Fruit fly (Drosophila melanogaster) Kc167 (cell line): Measurements from ENCODE around the gene ckd.

ENCODE experiments used
- Myc ChIP-seq: fragments of >200 bp; optimal IDR thresholded peaks from 2 replicates; lab custom pipeline; 2017; ENCODE audit warnings: missing external identifiers
- h ChIP-seq: fragments of >200 bp; optimal IDR thresholded peaks from 3 replicates; lab custom pipeline; 2018; ENCODE audit warnings: missing external identifiers
- insv ChIP-seq: fragments of >200 bp; optimal IDR thresholded peaks from 3 replicates; lab custom pipeline; 2018; ENCODE audit warnings: missing external identifiers

DNA sequence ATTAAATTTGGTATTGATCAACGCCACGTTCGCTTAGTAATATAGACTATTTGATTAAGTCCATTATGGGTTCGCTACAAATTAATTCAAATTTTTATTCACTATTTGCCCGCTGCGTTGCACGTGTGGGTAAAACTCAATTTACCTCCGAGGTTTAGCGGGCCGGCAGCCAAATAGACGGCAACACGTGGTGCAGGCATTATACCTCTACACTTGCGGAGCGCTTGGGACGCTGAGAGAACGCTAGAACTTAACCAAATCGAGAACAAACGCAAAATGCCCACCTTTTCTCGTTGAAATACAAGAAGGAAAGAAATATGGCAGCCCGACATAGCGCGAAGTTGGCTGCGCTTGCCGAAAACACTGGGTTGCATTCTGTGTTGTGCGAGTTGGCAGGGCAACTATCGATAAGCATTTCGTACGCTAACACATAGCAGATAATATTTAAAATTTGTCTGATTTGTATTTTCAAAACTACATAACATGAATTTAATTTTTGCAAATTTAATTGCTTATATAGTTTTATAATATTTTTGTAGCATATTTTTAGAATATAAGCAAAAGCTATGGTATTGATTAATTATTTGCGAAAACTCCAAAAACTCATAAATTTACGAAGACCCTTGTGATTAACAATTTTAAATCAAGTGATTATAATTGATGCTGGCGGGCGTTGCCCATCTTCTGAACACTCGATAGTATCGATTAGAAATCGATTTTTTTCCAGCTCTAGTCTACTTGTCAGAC lies 34.9 kb upstream of the ckd start, which contains the start of the genes RpL28 and eIF1:
- TF ChIP-seq insv (no peak), h (no peak), Myc (lab: Kevin White, UChicago) (no peak)
